Worm (Caenorhabditis elegans) whole organism, young adult: Measurements from ENCODE around the gene T02E9.6.

Experiments
- C06A6.2 ChIP-seq: fragments of 200-800 bp; sonication (Bioruptor generic); conservative IDR thresholded peaks from 2 replicates; pipeline ENCODE4 v1.3.6; 2022; ENCODE audit warnings: missing genetic modification characterization, missing compliant biosample characterization
- C17E4.6 ChIP-seq: fragments of 200-800 bp; sonication (Bioruptor generic); IDR thresholded peaks from 2 replicates; pipeline ENCODE4 v1.3.6; 2022; ENCODE audit warnings: missing genetic modification reagents, missing genetic modification characterization, missing compliant biosample characterization
- F23B12.7 ChIP-seq: sonication (generic microtip); optimal IDR thresholded peaks from 2 replicates; lab custom pipeline; 2017; ENCODE audit warnings: missing genetic modification characterization, mild to moderate bottlenecking, missing compliant biosample characterization, antibody characterized with exemption, moderate library complexity; ENCODE audit not compliant: insufficient read depth
- F33H1.4 ChIP-seq: fragments of 200-800 bp; sonication (Bioruptor generic); IDR thresholded peaks from 2 replicates; pipeline ENCODE4 v1.3.6; 2022; ENCODE audit warnings: missing genetic modification reagents, missing genetic modification characterization, missing compliant biosample characterization
- F39B2.1 ChIP-seq: fragments of 200-800 bp; sonication (Bioruptor generic); IDR thresholded peaks from 2 replicates; pipeline ENCODE4 v1.3.6; 2022; ENCODE audit warnings: missing genetic modification reagents, missing genetic modification characterization, missing compliant biosample characterization
- F57C9.4 ChIP-seq: sonication (generic microtip); optimal IDR thresholded peaks from 2 replicates; lab custom pipeline; 2017; ENCODE audit warnings: mild to moderate bottlenecking, missing genetic modification characterization, missing compliant biosample characterization
- K12H6.12 ChIP-seq: fragments of 200-800 bp; sonication (Bioruptor generic); optimal IDR thresholded peaks from 2 replicates; lab custom pipeline; 2018; ENCODE audit warnings: mild to moderate bottlenecking, missing genetic modification characterization, missing compliant biosample characterization
- Y53F4B.3 ChIP-seq: fragments of 200-800 bp; sonication (Bioruptor generic); IDR thresholded peaks from 2 replicates; pipeline ENCODE4 v1.3.6; 2022; ENCODE audit warnings: missing genetic modification reagents, missing genetic modification characterization, missing compliant biosample characterization
- Y53G8AR.9 ChIP-seq: fragments of 200-800 bp; sonication (Bioruptor generic); conservative IDR thresholded peaks from 2 replicates; pipeline ENCODE4 v1.3.6; 2022; ENCODE audit warnings: missing genetic modification reagents, missing genetic modification characterization, missing compliant biosample characterization
- Y79H2A.3 ChIP-seq: fragments of 200-800 bp; sonication (Bioruptor generic); conservative IDR thresholded peaks from 2 replicates; pipeline ENCODE4 v1.3.6; 2022; ENCODE audit warnings: missing genetic modification reagents, missing genetic modification characterization, missing compliant biosample characterization
- akir-1 ChIP-seq: fragments of 200-800 bp; sonication (Bioruptor generic); optimal IDR thresholded peaks from 2 replicates; lab custom pipeline; 2018; ENCODE audit warnings: mild to moderate bottlenecking, missing genetic modification characterization, moderate library complexity, missing compliant biosample characterization
- athp-1 ChIP-seq: sonication (generic microtip); optimal IDR thresholded peaks from 2 replicates; lab custom pipeline; 2017; ENCODE audit warnings: mild to moderate bottlenecking, missing genetic modification characterization, missing compliant biosample characterization
- ceh-100 ChIP-seq: fragments of 200-800 bp; sonication (Bioruptor generic); IDR thresholded peaks from 2 replicates; pipeline ENCODE4 v1.3.6; 2022; ENCODE audit warnings: missing genetic modification reagents, missing genetic modification characterization, missing compliant biosample characterization
- ceh-27 ChIP-seq: fragments of 200-800 bp; sonication (Bioruptor generic); optimal IDR thresholded peaks from 2 replicates; lab custom pipeline; 2018; ENCODE audit warnings: mild to moderate bottlenecking, missing genetic modification characterization, moderate library complexity, missing compliant biosample characterization
- ceh-58 ChIP-seq: fragments of 200-800 bp; sonication (Bioruptor generic); IDR thresholded peaks from 2 replicates; pipeline ENCODE4 v1.3.6; 2022; ENCODE audit warnings: missing genetic modification characterization, missing compliant biosample characterization
- ceh-91 ChIP-seq: fragments of 200-800 bp; sonication (Bioruptor generic); IDR thresholded peaks from 2 replicates; pipeline ENCODE4 v1.3.6; 2022; ENCODE audit warnings: missing genetic modification reagents, missing genetic modification characterization, missing compliant biosample characterization
- die-1 ChIP-seq: sonication (generic microtip); optimal IDR thresholded peaks from 2 replicates; lab custom pipeline; 2016; ENCODE audit warnings: missing genotype, mild to moderate bottlenecking, missing genetic modification characterization, missing compliant biosample characterization
- dpl-1 ChIP-seq: fragments of 150-350 bp; optimal IDR thresholded peaks from 2 replicates; lab custom pipeline; 2014; ENCODE audit warnings: missing biosample characterization, missing genetic modification reagents, missing genetic modification characterization
- fkh-3 ChIP-seq: sonication (generic microtip); optimal IDR thresholded peaks from 2 replicates; lab custom pipeline; 2016; ENCODE audit warnings: mild to moderate bottlenecking, missing genetic modification characterization, missing compliant biosample characterization
- him-1 ChIP-seq: sonication (generic microtip); optimal IDR thresholded peaks from 2 replicates; lab custom pipeline; 2016; ENCODE audit warnings: missing genotype, missing genetic modification reagents, missing genetic modification characterization, missing compliant biosample characterization
- hlh-12 ChIP-seq: sonication (generic microtip); optimal IDR thresholded peaks from 2 replicates; lab custom pipeline; 2016; ENCODE audit warnings: missing genetic modification characterization, missing compliant biosample characterization
- hlh-26 ChIP-seq: fragments of 200-800 bp; sonication (Bioruptor generic); conservative IDR thresholded peaks from 2 replicates; pipeline ENCODE4 v1.3.6; 2022; ENCODE audit warnings: missing genetic modification reagents, missing genetic modification characterization, missing compliant biosample characterization
- hmg-20 ChIP-seq: fragments of 200-800 bp; sonication (Bioruptor generic); IDR thresholded peaks from 2 replicates; pipeline ENCODE4 v1.3.6; 2022; ENCODE audit warnings: missing genetic modification reagents, missing genetic modification characterization, missing compliant biosample characterization
- hrde-1 ChIP-seq: sonication (generic microtip); optimal IDR thresholded peaks from 2 replicates; lab custom pipeline; 2016; ENCODE audit warnings: missing genetic modification characterization, mild to moderate bottlenecking, missing compliant biosample characterization, moderate library complexity, missing genotype, missing genetic modification reagents, borderline replicate concordance
- let-526 ChIP-seq: fragments of 200-800 bp; sonication (Bioruptor generic); IDR thresholded peaks from 2 replicates; pipeline ENCODE4 v1.3.6; 2022; ENCODE audit warnings: missing genetic modification reagents, missing genetic modification characterization, missing compliant biosample characterization
- let-607 ChIP-seq, 2 experiments: fragments of 200-800 bp in 1 of 2; sonication (Bioruptor generic) in 1 of 2; sonication (generic microtip) in 1 of 2; optimal IDR thresholded peaks; 2 replicates each; lab custom pipeline; 2016 to 2018; ENCODE audit warnings: mild to moderate bottlenecking in 2 of 2, missing compliant biosample characterization in 2 of 2, missing genetic modification characterization in 2 of 2, moderate library complexity in 2 of 2, missing genotype in 1 of 2
- lin-26 ChIP-seq: fragments of 200-800 bp; sonication (Bioruptor generic); IDR thresholded peaks from 2 replicates; pipeline ENCODE4 v1.3.6; 2022; ENCODE audit warnings: missing genetic modification reagents, missing genetic modification characterization, missing compliant biosample characterization
- lir-1 ChIP-seq: fragments of 200-800 bp; sonication (Bioruptor generic); conservative IDR thresholded peaks from 2 replicates; pipeline ENCODE4 v1.3.6; 2022; ENCODE audit warnings: missing genetic modification reagents, missing genetic modification characterization, missing compliant biosample characterization
- lsl-1 ChIP-seq: fragments of 200-800 bp; sonication (Bioruptor generic); optimal IDR thresholded peaks from 2 replicates; lab custom pipeline; 2018; ENCODE audit warnings: mild to moderate bottlenecking, missing genetic modification characterization, moderate library complexity, missing compliant biosample characterization
- madf-10 ChIP-seq: sonication (generic microtip); optimal IDR thresholded peaks from 2 replicates; lab custom pipeline; 2016; ENCODE audit warnings: mild to moderate bottlenecking, missing genetic modification characterization, missing compliant biosample characterization
- mes-4 ChIP-seq: sonication (generic microtip); optimal IDR thresholded peaks from 2 replicates; lab custom pipeline; 2016; ENCODE audit warnings: missing genotype, missing genetic modification characterization, missing compliant biosample characterization
- mxl-1 ChIP-seq: sonication (generic microtip); optimal IDR thresholded peaks from 2 replicates; lab custom pipeline; 2016; ENCODE audit warnings: missing genetic modification characterization, missing compliant biosample characterization
- pha-4 ChIP-seq: fragments of 150-350 bp; sonication (generic microtip); optimal IDR thresholded peaks from 2 replicates; lab custom pipeline; 2014; ENCODE audit warnings: missing biosample characterization, missing genetic modification reagents, missing genetic modification characterization
- rec-8 ChIP-seq, 2 experiments: sonication (generic microtip); optimal IDR thresholded peaks; 2 replicates each; lab custom pipeline; 2016; ENCODE audit warnings: mild to moderate bottlenecking in 2 of 2, missing genetic modification characterization in 2 of 2, missing genetic modification reagents in 2 of 2, missing genotype in 2 of 2, missing biosample characterization in 1 of 2, missing compliant biosample characterization in 1 of 2, moderate library complexity in 1 of 2
- rpc-1 ChIP-seq, 2 experiments: fragments of 150-350 bp in 1 of 2; sonication (generic microtip) in 1 of 2; optimal IDR thresholded peaks; 2 replicates each; lab custom pipeline; 2014 to 2018; ENCODE audit warnings: missing biosample characterization in 1 of 2, missing genetic modification characterization in 1 of 2, missing genetic modification reagents in 1 of 2, missing genotype in 1 of 2
- sea-2 ChIP-seq: fragments of 200-800 bp; sonication (Bioruptor generic); IDR thresholded peaks from 2 replicates; pipeline ENCODE4 v1.3.6; 2022; ENCODE audit warnings: missing genetic modification characterization, missing compliant biosample characterization
- snpc-1.3 ChIP-seq: sonication (generic microtip); optimal IDR thresholded peaks from 2 replicates; lab custom pipeline; 2017; ENCODE audit warnings: missing genetic modification characterization, mild to moderate bottlenecking, missing compliant biosample characterization, antibody characterized with exemption, moderate library complexity, missing genotype, missing genetic modification reagents; ENCODE audit not compliant: insufficient read depth
- tbx-9 ChIP-seq: sonication (generic microtip); optimal IDR thresholded peaks from 2 replicates; lab custom pipeline; 2016; ENCODE audit warnings: borderline replicate concordance, missing genetic modification characterization, inconsistent platforms, missing compliant biosample characterization
- xnd-1 ChIP-seq: sonication (generic microtip); optimal IDR thresholded peaks from 2 replicates; lab custom pipeline; 2016; ENCODE audit warnings: missing genotype, missing genetic modification reagents, missing genetic modification characterization, missing compliant biosample characterization
- zim-3 ChIP-seq: sonication (generic microtip); optimal IDR thresholded peaks from 2 replicates; lab custom pipeline; 2017; ENCODE audit warnings: mild to moderate bottlenecking, missing genetic modification characterization, moderate library complexity, missing compliant biosample characterization
- ztf-18 ChIP-seq: sonication (generic microtip); optimal IDR thresholded peaks from 2 replicates; lab custom pipeline; 2016; ENCODE audit warnings: missing genotype, mild to moderate bottlenecking, missing genetic modification characterization, missing compliant biosample characterization
- ztf-22 ChIP-seq: fragments of 200-800 bp; sonication (Bioruptor generic); optimal IDR thresholded peaks from 2 replicates; lab custom pipeline; 2018; ENCODE audit warnings: mild to moderate bottlenecking, missing genetic modification characterization, moderate library complexity, missing compliant biosample characterization
- ztf-25 ChIP-seq: fragments of 200-800 bp; sonication (Bioruptor generic); IDR thresholded peaks from 2 replicates; pipeline ENCODE4 v1.3.6; 2022; ENCODE audit warnings: missing genetic modification reagents, missing genetic modification characterization, missing compliant biosample characterization
- ztf-26 ChIP-seq: sonication (generic microtip); optimal IDR thresholded peaks from 2 replicates; lab custom pipeline; 2017; ENCODE audit warnings: missing genetic modification characterization, missing compliant biosample characterization
- ztf-6 ChIP-seq: fragments of 200-800 bp; sonication (Bioruptor generic); IDR thresholded peaks from 2 replicates; pipeline ENCODE4 v1.3.6; 2022; ENCODE audit warnings: missing genetic modification reagents, missing genetic modification characterization, missing compliant biosample characterization

T02E9.6 gene

DNA sequence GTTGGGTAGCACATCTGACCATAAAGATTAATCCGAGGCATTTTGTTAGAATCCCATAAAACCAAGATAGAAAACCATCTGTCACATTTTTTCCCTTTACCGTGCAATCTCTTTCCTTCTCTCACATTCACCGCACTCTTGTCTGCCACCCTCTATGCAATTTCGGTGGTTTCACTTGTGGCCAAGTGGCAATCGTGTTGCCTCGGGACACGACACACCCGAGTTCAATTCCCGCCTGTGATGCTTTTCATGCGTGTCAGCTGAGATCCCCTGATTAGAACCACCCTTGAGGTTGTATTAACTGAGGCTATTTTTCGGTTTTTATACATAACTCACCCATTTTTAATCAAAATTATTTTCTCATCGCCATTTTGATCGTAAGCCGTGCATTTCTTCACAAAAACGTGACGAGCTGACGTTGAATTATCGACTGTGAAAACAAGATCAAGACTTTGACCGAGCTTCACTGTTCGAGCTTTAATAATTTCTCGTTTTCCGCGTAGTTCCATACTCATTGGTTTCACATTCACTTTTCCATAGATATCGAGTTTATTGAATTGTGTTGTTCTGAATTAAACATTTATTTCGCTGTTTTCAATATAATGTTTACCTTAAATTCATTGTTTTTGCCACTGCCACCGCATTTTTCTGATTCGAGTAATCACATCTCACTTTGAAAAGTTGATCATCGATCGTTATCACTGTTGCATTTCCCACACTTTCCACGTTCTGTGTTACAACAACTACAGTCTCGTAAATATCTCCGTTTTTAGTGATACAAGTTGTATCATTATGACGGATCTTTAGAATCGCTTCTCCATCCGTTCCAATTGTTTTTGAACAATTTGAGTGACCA lies 19.8 kb downstream of the T02E9.6 start (continued):
- TF ChIP-seq Y79H2A.3 (GFP tag; lab: Robert Waterston, UW) (peak; percentile 93), hlh-12 (tag; lab: Kevin White, UChicago) (peak; percentile 90), hmg-20 (GFP tag; lab: Robert Waterston, UW) (peak; percentile 92), tbx-9 (tag; lab: Kevin White, UChicago) (peak; percentile 98), akir-1 (GFP tag; lab: Kevin White, UChicago) (peak; percentile 86), F39B2.1 (GFP tag; lab: Robert Waterston, UW) (peak; percentile 29; the same call in 1 of the 2 replicates), let-607 (tag; optimal IDR thresholded peaks at IDR 0.05; lab: Kevin White, UChicago) (peak; percentile 88 to 90), madf-10 (peak; percentile 90), Y53G8AR.9 (GFP tag; lab: Robert Waterston, UW) (peak; percentile 96), pha-4 (tag; lab: Kevin White, UChicago) (no peak), C06A6.2 (GFP tag; lab: Robert Waterston, UW) (peak; percentile 82), die-1 (peak; percentile 98), xnd-1 (tag; lab: Kevin White, UChicago) (peak; percentile 29), F23B12.7 (tag; lab: Kevin White, UChicago) (peak; percentile 92), sea-2 (peak; percentile 94), let-526 (GFP tag; lab: Robert Waterston, UW) (peak; percentile 97), F33H1.4 (GFP tag; lab: Robert Waterston, UW) (peak; percentile 67), F57C9.4 (peak; percentile 96), snpc-1.3 (tag; lab: Kevin White, UChicago) (peak; percentile 97), ztf-18 (peak; percentile 88), him-1 (peak; percentile 96), C17E4.6 (GFP tag; lab: Robert Waterston, UW) (peak; percentile 94), ztf-6 (GFP tag; lab: Robert Waterston, UW) (peak; percentile 94), Y53F4B.3 (peak; percentile 84), ceh-27 (peak; percentile 99), mxl-1 (tag; lab: Kevin White, UChicago) (peak; percentile 98), lir-1 (GFP tag; lab: Robert Waterston, UW) (peak; percentile 83), athp-1 (peak; percentile 98), lin-26 (GFP tag; lab: Robert Waterston, UW) (peak; percentile 100), dpl-1 (GFP tag; lab: Kevin White, UChicago) (peak; percentile 61), lsl-1 (GFP tag; lab: Kevin White, UChicago) (peak; percentile 74), K12H6.12 (peak; percentile 90), ceh-100 (GFP tag; lab: Robert Waterston, UW) (peak; percentile 86), ztf-26 (tag; lab: Kevin White, UChicago) (peak; percentile 95), rpc-1 (optimal IDR thresholded peaks at IDR 0.05; lab: Kevin White, UChicago) (peak; percentile 99), rpc-1 (tag; optimal IDR thresholded peaks at IDR 0.05; lab: Kevin White, UChicago) (peak; percentile 99), ztf-22 (peak; percentile 98), ceh-58 (GFP tag; lab: Robert Waterston, UW) (peak; percentile 99), rec-8 (tag; optimal IDR thresholded peaks at IDR 0.05; lab: Kevin White, UChicago) (peak; percentile 94 to 98), ceh-91 (GFP tag; lab: Robert Waterston, UW) (peak; percentile 65), hrde-1 (tag; lab: Kevin White, UChicago) (peak; percentile 94), ztf-25 (GFP tag; lab: Robert Waterston, UW) (peak; percentile 99), hlh-26 (GFP tag; lab: Robert Waterston, UW) (peak; percentile 84), mes-4 (tag; lab: Kevin White, UChicago) (peak; percentile 95), zim-3 (tag; lab: Kevin White, UChicago) (peak; percentile 99), fkh-3 (peak; percentile 99)
